Worm (Caenorhabditis elegans) whole organism, L4 larva: ENCODE measurements around the gene tbx-38.
A peak's percentile ranks its signal among the peaks of the same experiment; 100 is the strongest.

Experiments
- Y105C5A.15 ChIP-seq: fragments of 200-800 bp; sonication (Bioruptor generic); IDR thresholded peaks from 2 replicates; pipeline ENCODE4 v1.3.6; 2022; ENCODE audit warnings: missing genetic modification characterization, missing compliant biosample characterization
- aha-1 ChIP-seq: fragments of 150-350 bp; peaks from one replicate; lab custom pipeline; 2014; ENCODE audit warnings: missing biosample characterization, missing genetic modification characterization
- ceh-62 ChIP-seq: sonication (generic microtip); optimal IDR thresholded peaks from 2 replicates; lab custom pipeline; 2017; ENCODE audit warnings: missing biosample characterization, missing genetic modification characterization
- daf-12 ChIP-seq: fragments of 150-350 bp; optimal IDR thresholded peaks from 2 replicates; lab custom pipeline; 2014; ENCODE audit warnings: missing biosample characterization, missing genetic modification reagents, missing genetic modification characterization
- lir-3 ChIP-seq: sonication (generic microtip); optimal IDR thresholded peaks from 2 replicates; lab custom pipeline; 2016; ENCODE audit warnings: mild to moderate bottlenecking, missing genetic modification characterization, missing compliant biosample characterization
- mdl-1 ChIP-seq, 2 experiments: fragments of 150-350 bp in 1 of 2; sonication (generic microtip) in 1 of 2; optimal IDR thresholded peaks; 2 replicates each; lab custom pipeline; 2014 to 2017; ENCODE audit warnings: missing biosample characterization in 2 of 2, missing genetic modification characterization in 2 of 2
- mep-1 ChIP-seq: fragments of 150-350 bp; sonication (generic microtip); optimal IDR thresholded peaks from 3 replicates; lab custom pipeline; 2014; ENCODE audit warnings: missing biosample characterization, missing genetic modification characterization
- pqm-1 ChIP-seq: sonication (generic microtip); optimal IDR thresholded peaks from 2 replicates; lab custom pipeline; 2017; ENCODE audit warnings: missing biosample characterization, missing genetic modification characterization
- sdz-12 ChIP-seq: fragments of 200-800 bp; sonication (Bioruptor generic); optimal IDR thresholded peaks from 2 replicates; lab custom pipeline; 2018; ENCODE audit warnings: mild to moderate bottlenecking, missing genetic modification characterization, missing compliant biosample characterization
- unc-62 ChIP-seq, 3 experiments: fragments of 150-350 bp in 1 of 3; sonication (generic microtip); optimal IDR thresholded peaks in 2 of 3; peaks in 1 of 3; 1 replicate in 1 of 3; 2 replicates in 2 of 3; lab custom pipeline; 2014 to 2017; ENCODE audit warnings: missing biosample characterization in 3 of 3, missing genetic modification characterization in 3 of 3, missing genetic modification reagents in 3 of 3, missing genotype in 1 of 3

Gene tbx-38

DNA sequence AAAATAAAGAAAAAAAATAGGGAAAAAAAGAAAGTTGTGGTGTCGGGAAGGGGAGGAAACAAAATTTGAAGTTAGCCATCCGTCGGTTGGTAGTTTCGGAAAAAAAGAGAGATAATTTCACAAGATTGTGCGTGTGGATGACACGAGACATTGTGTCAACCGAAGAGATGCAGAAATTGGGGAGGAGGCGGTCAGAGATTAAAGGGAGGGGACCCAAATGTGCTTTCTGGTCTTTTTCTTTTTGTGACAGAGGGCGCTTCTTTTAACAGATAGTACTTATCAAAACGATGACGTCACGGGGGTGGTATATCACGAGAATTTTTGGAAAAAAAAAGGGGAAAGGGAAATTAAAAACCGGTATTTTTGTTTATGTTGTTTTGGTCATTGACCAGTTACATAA is 47.4 kb downstream of the tbx-38 start (continued):
- TF ChIP-seq sdz-12 (no peak), Y105C5A.15 (GFP tag; lab: Robert Waterston, UW) (no peak), daf-12 (tag; lab: Kevin White, UChicago) (no peak), unc-62 (GFP tag; optimal IDR thresholded peaks at IDR 0.05 in 1 of 2; lab: Kevin White, UChicago) (peak in 1 of 2 experiments; percentile 65), unc-62 (tag; optimal IDR thresholded peaks at IDR 0.05; lab: Kevin White, UChicago) (no peak), mdl-1 (tag; optimal IDR thresholded peaks at IDR 0.05; lab: Kevin White, UChicago) (peak in 1 of 2 experiments; percentile 25), lir-3 (tag; lab: Kevin White, UChicago) (no peak), ceh-62 (tag; lab: Kevin White, UChicago) (no peak), mep-1 (tag; lab: Kevin White, UChicago) (peak; percentile 30), pqm-1 (tag; lab: Kevin White, UChicago) (no peak)

- TF ChIP-seq sdz-12 (no peak), aha-1 (tag; lab: Kevin White, UChicago) (peak; percentile 29)
Measured at ce11 chrIII:11737527-11737926, 48.3 kb downstream of the tbx-38 start, which contains the start of gene sup-1. sup-1 (minus strand) TSS chrIII:11737627.
